Worm (Caenorhabditis elegans): ENCODE data around the gene fbxc-53.

ce11 chrII:3739647-3740046, 28.6 kb downstream of the fbxc-53 start, which contains the start of gene F12E12.2:
- TF ChIP-seq flt-1 (GFP tag; IDR thresholded peaks at IDR 0.05) (no peak), ztf-29 (GFP tag; IDR thresholded peaks at IDR 0.05) (no peak)

All from whole organism, midembryonic.